Fruit fly (Drosophila melanogaster): ENCODE data around the gene CG9098.

The CG9098 gene

dm6 chr2L:6037830-6038229, 25.7 kb upstream of the CG9098 start, which contains the start of the genes CG9117 and CG31643 (continued):
- TF ChIP-seq CG14860 (GFP tag; IDR thresholded peaks at IDR 0.05; ENCODE audit: partially characterized antibody) = no peak
- TF ChIP-seq CG11695 (GFP tag; IDR thresholded peaks at IDR 0.05) = peak; percentile 43; the same call in 1 of the 3 replicates
- peak; percentile 12 for TF ChIP-seq CG17912 (GFP tag; optimal IDR thresholded peaks at IDR 0.05)
- peak; percentile 85 for TF ChIP-seq CG2120 (GFP tag; optimal IDR thresholded peaks at IDR 0.05)
- no peak for TF ChIP-seq rib (GFP tag; IDR thresholded peaks at IDR 0.05)
- no peak for TF ChIP-seq H2.0 (GFP tag; IDR thresholded peaks at IDR 0.05)

dm6 chr2L:6036710-6037109, 24.6 kb upstream of the CG9098 start, which contains the start of gene mtm:
Gene mtm, minus strand, starts transcription at chr2L:6037015.
- TF ChIP-seq gt (GFP tag; IDR thresholded peaks at IDR 0.05) = no peak
- peak; percentile 47 for TF ChIP-seq YL-1 (GFP tag; optimal IDR thresholded peaks at IDR 0.05)
- peak; percentile 18; the same call in 1 of the 2 replicates for TF ChIP-seq amos (GFP tag; IDR thresholded peaks at IDR 0.05; ENCODE audit: partially characterized antibody)
- no peak for TF ChIP-seq CG7357 (GFP tag; IDR thresholded peaks at IDR 0.05)
- 0 out of 4 replicates have a peak, but pooled peaks have one; percentile 41 for TF ChIP-seq chinmo (GFP tag; IDR thresholded peaks at IDR 0.05; ENCODE audit: partially characterized antibody)
- TF ChIP-seq sna (GFP tag; IDR thresholded peaks at IDR 0.05; ENCODE audit: partially characterized antibody) = 0 out of 2 replicates have a peak, but pooled peaks have one; percentile 30
- TF ChIP-seq CG1602 (GFP tag; optimal IDR thresholded peaks at IDR 0.05) = no peak
- TF ChIP-seq CG10431 (GFP tag; optimal IDR thresholded peaks at IDR 0.05) = no peak
- no peak for TF ChIP-seq CG1233 (GFP tag; optimal IDR thresholded peaks at IDR 0.05)
- no peak for TF ChIP-seq gsb (GFP tag; IDR thresholded peaks at IDR 0.05)
- TF ChIP-seq CHES-1-like (GFP tag; optimal IDR thresholded peaks at IDR 0.05) = no peak
- no peak for TF ChIP-seq CG3163 (GFP tag; optimal IDR thresholded peaks at IDR 0.05)
- no peak for TF ChIP-seq CG12391 (tag; optimal IDR thresholded peaks at IDR 0.05)
- TF ChIP-seq sim (GFP tag; IDR thresholded peaks at IDR 0.05) = no peak
- no peak for TF ChIP-seq Stat92E (GFP tag; optimal IDR thresholded peaks at IDR 0.05)
- TF ChIP-seq CG11247 (GFP tag; IDR thresholded peaks at IDR 0.05) = no peak
- TF ChIP-seq pzg (GFP tag; optimal IDR thresholded peaks at IDR 0.05) = peak; percentile 53
- no peak for TF ChIP-seq Doc2 (GFP tag; IDR thresholded peaks at IDR 0.05)
- TF ChIP-seq dan (GFP tag; IDR thresholded peaks at IDR 0.05) = no peak
- TF ChIP-seq Ets97D (GFP tag; optimal IDR thresholded peaks at IDR 0.05) = peak; percentile 43
- no peak for TF ChIP-seq CG4707 (GFP tag; optimal IDR thresholded peaks at IDR 0.05)
- peak; percentile 69 for TF ChIP-seq nerfin-1 (tag; optimal IDR thresholded peaks at IDR 0.05)
- 0 out of 3 replicates have a peak, but pooled peaks have one; percentile 30 for TF ChIP-seq Opbp (GFP tag; IDR thresholded peaks at IDR 0.05; ENCODE audit: partially characterized antibody)
- TF ChIP-seq trem (tag; optimal IDR thresholded peaks at IDR 0.05) = peak; percentile 99
- TF ChIP-seq Deaf1 (tag; optimal IDR thresholded peaks at IDR 0.05) = no peak
- TF ChIP-seq lov (optimal IDR thresholded peaks at IDR 0.05) = no peak
- TF ChIP-seq lov (GFP tag; IDR thresholded peaks at IDR 0.05) = no peak
- no peak for TF ChIP-seq br (optimal IDR thresholded peaks at IDR 0.05)
- no peak for TF ChIP-seq NC2α (GFP tag; optimal IDR thresholded peaks at IDR 0.05)
- TF ChIP-seq fd64A (GFP tag; optimal IDR thresholded peaks at IDR 0.05) = no peak
- TF ChIP-seq tin (GFP tag; optimal IDR thresholded peaks at IDR 0.05) = no peak
- TF ChIP-seq CG15073 (GFP tag; optimal IDR thresholded peaks at IDR 0.05) = no peak
- TF ChIP-seq kah (GFP tag; optimal IDR thresholded peaks at IDR 0.05) = peak; percentile 35
- TF ChIP-seq hbn (GFP tag; IDR thresholded peaks at IDR 0.05; ENCODE audit: partially characterized antibody) = 0 out of 2 replicates have a peak, but pooled peaks have one; percentile 19
- no peak for TF ChIP-seq CG18599 (GFP tag; optimal IDR thresholded peaks at IDR 0.05)
- TF ChIP-seq CG2116 (GFP tag; optimal IDR thresholded peaks at IDR 0.05) = peak; percentile 12
- peak; percentile 74 for TF ChIP-seq MESR4 (GFP tag; optimal IDR thresholded peaks at IDR 0.05)
- peak; percentile 46 for TF ChIP-seq stwl (tag; optimal IDR thresholded peaks at IDR 0.05)
- TF ChIP-seq p53 (GFP tag; optimal IDR thresholded peaks at IDR 0.05) = no peak
- no peak for TF ChIP-seq CG6791 (GFP tag; IDR thresholded peaks at IDR 0.05; ENCODE audit: partially characterized antibody)
- no peak for TF ChIP-seq CG6654 (GFP tag; optimal IDR thresholded peaks at IDR 0.05)
- TF ChIP-seq Jarid2 (GFP tag; optimal IDR thresholded peaks at IDR 0.05) = no peak
- TF ChIP-seq zfh1 (GFP tag; IDR thresholded peaks at IDR 0.05) = no peak

Data from whole organism, embryonic.